Fruit fly (Drosophila melanogaster): Measurements from ENCODE around the gene Lgr4.

The Lgr4 gene

dm6 chrX:13232406-13233195, 43.6 kb upstream of the Lgr4 start (continued):
- TF ChIP-seq lilli (GFP tag; optimal IDR thresholded peaks at IDR 0.05): peak; percentile 63
- TF ChIP-seq bigmax (GFP tag; optimal IDR thresholded peaks at IDR 0.05): no peak
- TF ChIP-seq ERR (GFP tag; optimal IDR thresholded peaks at IDR 0.05): peak; percentile 2
- TF ChIP-seq CG14014 (GFP tag; IDR thresholded peaks at IDR 0.05): peak; percentile 74
- TF ChIP-seq PHDP (tag; optimal IDR thresholded peaks at IDR 0.05): peak; percentile 62
- no peak for TF ChIP-seq fd102C (GFP tag; optimal IDR thresholded peaks at IDR 0.05)
- peak; percentile 68 for TF ChIP-seq pum (GFP tag; optimal IDR thresholded peaks at IDR 0.05)
- TF ChIP-seq CG8359 (GFP tag; optimal IDR thresholded peaks at IDR 0.05; ENCODE audit: borderline replicate concordance): peak; percentile 51
- TF ChIP-seq CG10959 (GFP tag; IDR thresholded peaks at IDR 0.05): peak; percentile 25; the same call in 1 of the 2 replicates
- peak; percentile 49 for TF ChIP-seq nmo (GFP tag; optimal IDR thresholded peaks at IDR 0.05)
- TF ChIP-seq Rx (GFP tag; IDR thresholded peaks at IDR 0.05): peak; percentile 73
- no peak for TF ChIP-seq CG31388 (GFP tag; optimal IDR thresholded peaks at IDR 0.05)
- peak; percentile 53 for TF ChIP-seq gcm (GFP tag; optimal IDR thresholded peaks at IDR 0.05)
- TF ChIP-seq CG9932 (GFP tag; IDR thresholded peaks at IDR 0.05): peak; percentile 55
- TF ChIP-seq corto (GFP tag; optimal IDR thresholded peaks at IDR 0.05): no peak
- no peak for TF ChIP-seq CG12299 (tag; optimal IDR thresholded peaks at IDR 0.05)
- TF ChIP-seq CG30020 (tag; optimal IDR thresholded peaks at IDR 0.05): no peak
- TF ChIP-seq HHEX (GFP tag; optimal IDR thresholded peaks at IDR 0.05): peak; percentile 81
- TF ChIP-seq caup (GFP tag; optimal IDR thresholded peaks at IDR 0.05; ENCODE audit: severe bottlenecking): peak; percentile 60
- TF ChIP-seq CG6813 (GFP tag; optimal IDR thresholded peaks at IDR 0.05): peak; percentile 65
- peak; percentile 33 for TF ChIP-seq slp2 (GFP tag; optimal IDR thresholded peaks at IDR 0.05)
- no peak for TF ChIP-seq pita (GFP tag; optimal IDR thresholded peaks at IDR 0.05)
- TF ChIP-seq lola (GFP tag; optimal IDR thresholded peaks at IDR 0.05): peak in 1 of 3 experiments; percentile 45
- TF ChIP-seq sens (GFP tag): peak; percentile 96
- peak; percentile 66 for TF ChIP-seq NC2β (GFP tag; optimal IDR thresholded peaks at IDR 0.05)
- TF ChIP-seq Mes4 (GFP tag; optimal IDR thresholded peaks at IDR 0.05): peak; percentile 36
- TF ChIP-seq NFAT (GFP tag; IDR thresholded peaks at IDR 0.05): peak; percentile 53; the same call in 1 of the 2 replicates
- no peak for TF ChIP-seq Bgb (GFP tag; IDR thresholded peaks at IDR 0.05; ENCODE audit: partially characterized antibody)
- peak; percentile 62 for TF ChIP-seq CG4820 (GFP tag; optimal IDR thresholded peaks at IDR 0.05)
- peak; percentile 15 for TF ChIP-seq MTF-1 (GFP tag; optimal IDR thresholded peaks at IDR 0.05; ENCODE audit: borderline replicate concordance)
- no peak for TF ChIP-seq lbe (GFP tag; optimal IDR thresholded peaks at IDR 0.05)
- peak; percentile 77 for TF ChIP-seq tgo (GFP tag; IDR thresholded peaks at IDR 0.05)
- TF ChIP-seq ems (GFP tag; optimal IDR thresholded peaks at IDR 0.05): peak; percentile 61
- no peak for TF ChIP-seq CG7928 (GFP tag; optimal IDR thresholded peaks at IDR 0.05)
- peak; percentile 22 for TF ChIP-seq en (GFP tag; optimal IDR thresholded peaks at IDR 0.05)
- peak; percentile 13 for TF ChIP-seq sd (tag; optimal IDR thresholded peaks at IDR 0.05)
- peak; percentile 71 for TF ChIP-seq Nf-YA (GFP tag; IDR thresholded peaks at IDR 0.05)
- peak in 1 of 2 experiments; percentile 24 for TF ChIP-seq crp (GFP tag; optimal IDR thresholded peaks at IDR 0.05)
- peak; percentile 76 for TF ChIP-seq CG14667 (GFP tag; IDR thresholded peaks at IDR 0.05)
- TF ChIP-seq Xrp1 (GFP tag; IDR thresholded peaks at IDR 0.05): peak; percentile 81
- TF ChIP-seq CG3281 (GFP tag; optimal IDR thresholded peaks at IDR 0.05): peak; percentile 50
- TF ChIP-seq Sox102F (GFP tag; optimal IDR thresholded peaks at IDR 0.05): peak; percentile 73
- no peak for TF ChIP-seq fru (optimal IDR thresholded peaks at IDR 0.05)
- peak; percentile 67 for TF ChIP-seq Asciz (GFP tag; optimal IDR thresholded peaks at IDR 0.05)
- TF ChIP-seq Hr3 (GFP tag; optimal IDR thresholded peaks at IDR 0.05): peak; percentile 65
- peak; percentile 21 for TF ChIP-seq Fer2 (tag; optimal IDR thresholded peaks at IDR 0.05)
- TF ChIP-seq CG2120 (GFP tag; optimal IDR thresholded peaks at IDR 0.05): peak; percentile 56
- TF ChIP-seq CG12659 (GFP tag; optimal IDR thresholded peaks at IDR 0.05): peak; percentile 74

Measured in whole organism, embryonic.